Worm (Caenorhabditis elegans) whole organism, L2 larva: Measurements from ENCODE around the gene pan-1.
A peak's percentile ranks its signal among the peaks of the same experiment; 100 is the strongest.

Experiments
- C34F6.9 ChIP-seq: fragments of 150-350 bp; optimal IDR thresholded peaks from 2 replicates; lab custom pipeline; 2014; ENCODE audit warnings: missing biosample characterization, missing genetic modification characterization
- F13H6.1 ChIP-seq: sonication (generic microtip); optimal IDR thresholded peaks from 2 replicates; lab custom pipeline; 2016; ENCODE audit warnings: missing genetic modification characterization, missing compliant biosample characterization
- R02D3.7 ChIP-seq: fragments of 150-350 bp; optimal IDR thresholded peaks from 2 replicates; lab custom pipeline; 2014; ENCODE audit warnings: missing biosample characterization, missing genetic modification characterization
- ZK546.5 ChIP-seq: sonication (generic microtip); optimal IDR thresholded peaks from 2 replicates; lab custom pipeline; 2017; ENCODE audit warnings: missing biosample characterization, missing genetic modification characterization
- alr-1 ChIP-seq: fragments of 150-350 bp; optimal IDR thresholded peaks from 2 replicates; lab custom pipeline; 2014; ENCODE audit warnings: missing biosample characterization, missing genetic modification characterization
- aly-2 ChIP-seq: fragments of 150-350 bp; optimal IDR thresholded peaks from 2 replicates; lab custom pipeline; 2014; ENCODE audit warnings: missing biosample characterization, missing genetic modification characterization
- ama-1 ChIP-seq: fragments of 150-350 bp; optimal IDR thresholded peaks from 2 replicates; lab custom pipeline; 2018; ENCODE audit warnings: inconsistent platforms
- blmp-1 ChIP-seq: sonication (generic microtip); optimal IDR thresholded peaks from 2 replicates; lab custom pipeline; 2017; ENCODE audit warnings: missing genetic modification characterization, mild to moderate bottlenecking, missing compliant biosample characterization, antibody characterized with exemption, moderate library complexity; ENCODE audit not compliant: insufficient read depth
- ceh-16 ChIP-seq: fragments of 150-350 bp; optimal IDR thresholded peaks from 2 replicates; lab custom pipeline; 2014; ENCODE audit warnings: missing biosample characterization, missing genetic modification characterization
- ceh-82 ChIP-seq: fragments of 150-350 bp; optimal IDR thresholded peaks from 2 replicates; lab custom pipeline; 2014; ENCODE audit warnings: missing biosample characterization, missing genetic modification characterization
- crh-2 ChIP-seq: sonication (generic microtip); optimal IDR thresholded peaks from 2 replicates; lab custom pipeline; 2017; ENCODE audit warnings: missing biosample characterization, missing genetic modification characterization
- dmd-4 ChIP-seq: sonication (generic microtip); optimal IDR thresholded peaks from 2 replicates; lab custom pipeline; 2017; ENCODE audit warnings: missing biosample characterization, missing genetic modification characterization
- egl-27 ChIP-seq: sonication (generic microtip); optimal IDR thresholded peaks from 3 replicates; lab custom pipeline; 2017; ENCODE audit warnings: missing biosample characterization, missing genetic modification reagents, missing genetic modification characterization
- elt-1 ChIP-seq: fragments of 150-350 bp; optimal IDR thresholded peaks from 2 replicates; lab custom pipeline; 2014; ENCODE audit warnings: missing biosample characterization, missing genetic modification characterization
- elt-3 ChIP-seq: sonication (generic microtip); optimal IDR thresholded peaks from 2 replicates; lab custom pipeline; 2017; ENCODE audit warnings: missing biosample characterization, missing genetic modification characterization
- fos-1 ChIP-seq: fragments of 150-350 bp; optimal IDR thresholded peaks from 2 replicates; lab custom pipeline; 2014; ENCODE audit warnings: missing biosample characterization, missing genetic modification characterization
- lin-11 ChIP-seq: fragments of 150-350 bp; sonication (generic microtip); optimal IDR thresholded peaks from 2 replicates; lab custom pipeline; 2014; ENCODE audit warnings: missing biosample characterization, missing genetic modification characterization, inconsistent platforms, mixed read lengths
- lin-13 ChIP-seq: fragments of 150-350 bp; optimal IDR thresholded peaks from 2 replicates; lab custom pipeline; 2014; ENCODE audit warnings: missing biosample characterization, missing genetic modification reagents, missing genetic modification characterization
- lin-39 ChIP-seq: fragments of 150-350 bp; optimal IDR thresholded peaks from 2 replicates; lab custom pipeline; 2014; ENCODE audit warnings: missing biosample characterization, missing genetic modification reagents, missing genetic modification characterization
- lsy-2 ChIP-seq, 2 experiments: fragments of 150-350 bp in 1 of 2; sonication (generic microtip) in 1 of 2; optimal IDR thresholded peaks; 2 replicates each; lab custom pipeline; 2014 to 2017; ENCODE audit warnings: missing biosample characterization in 2 of 2, missing genetic modification characterization in 2 of 2
- mbf-1 ChIP-seq: sonication (generic microtip); optimal IDR thresholded peaks from 2 replicates; lab custom pipeline; 2017; ENCODE audit warnings: missing biosample characterization, missing genetic modification characterization
- nhr-10 ChIP-seq: sonication (generic microtip); optimal IDR thresholded peaks from 2 replicates; lab custom pipeline; 2017; ENCODE audit warnings: missing biosample characterization, missing genetic modification characterization
- nhr-11 ChIP-seq: fragments of 150-350 bp; optimal IDR thresholded peaks from 2 replicates; lab custom pipeline; 2014; ENCODE audit warnings: missing biosample characterization, missing genetic modification characterization
- nhr-12 ChIP-seq: fragments of 150-350 bp; optimal IDR thresholded peaks from 2 replicates; lab custom pipeline; 2014; ENCODE audit warnings: missing biosample characterization, missing genetic modification characterization
- nhr-129 ChIP-seq: fragments of 150-350 bp; optimal IDR thresholded peaks from 2 replicates; lab custom pipeline; 2014; ENCODE audit warnings: missing biosample characterization, missing genetic modification characterization
- nhr-23 ChIP-seq: fragments of 150-350 bp; optimal IDR thresholded peaks from 2 replicates; lab custom pipeline; 2014; ENCODE audit warnings: missing biosample characterization, missing genetic modification reagents, missing genetic modification characterization
- nhr-25 ChIP-seq: fragments of 150-350 bp; sonication (generic microtip); optimal IDR thresholded peaks from 3 replicates; lab custom pipeline; 2014; ENCODE audit warnings: missing biosample characterization, missing genetic modification characterization
- nhr-6 ChIP-seq: fragments of 150-350 bp; optimal IDR thresholded peaks from 2 replicates; lab custom pipeline; 2014; ENCODE audit warnings: missing biosample characterization, missing genetic modification characterization
- sem-4 ChIP-seq: fragments of 150-350 bp; optimal IDR thresholded peaks from 2 replicates; lab custom pipeline; 2014; ENCODE audit warnings: missing biosample characterization, missing genetic modification reagents, missing genetic modification characterization
- sma-3 ChIP-seq: sonication (generic microtip); optimal IDR thresholded peaks from 2 replicates; lab custom pipeline; 2016; ENCODE audit warnings: missing genetic modification reagents, missing genetic modification characterization, missing compliant biosample characterization
- sma-9 ChIP-seq, 2 experiments: fragments of 150-350 bp in 1 of 2; sonication (generic microtip) in 1 of 2; optimal IDR thresholded peaks; 2 replicates each; lab custom pipeline; 2014 to 2016; ENCODE audit warnings: missing genetic modification characterization in 2 of 2, mild to moderate bottlenecking in 1 of 2, missing biosample characterization in 1 of 2, missing compliant biosample characterization in 1 of 2, missing genetic modification reagents in 1 of 2, moderate library complexity in 1 of 2
- snpc-4 ChIP-seq: fragments of 150-350 bp; optimal IDR thresholded peaks from 2 replicates; lab custom pipeline; 2014; ENCODE audit warnings: missing biosample characterization, missing genetic modification characterization
- unc-39 ChIP-seq: fragments of 150-350 bp; optimal IDR thresholded peaks from 2 replicates; lab custom pipeline; 2014; ENCODE audit warnings: missing biosample characterization, missing genetic modification characterization
- zag-1 ChIP-seq: fragments of 150-350 bp; optimal IDR thresholded peaks from 2 replicates; lab custom pipeline; 2014; ENCODE audit warnings: missing biosample characterization, missing genetic modification characterization
- ztf-1 ChIP-seq: fragments of 200-800 bp; sonication (Bioruptor generic); conservative IDR thresholded peaks from 2 replicates; pipeline ENCODE4 v1.3.6; 2022; ENCODE audit warnings: missing genetic modification characterization, missing compliant biosample characterization
- ztf-4 ChIP-seq: fragments of 150-350 bp; optimal IDR thresholded peaks from 2 replicates; lab custom pipeline; 2014; ENCODE audit warnings: missing biosample characterization, missing genetic modification characterization

The pan-1 gene

DNA sequence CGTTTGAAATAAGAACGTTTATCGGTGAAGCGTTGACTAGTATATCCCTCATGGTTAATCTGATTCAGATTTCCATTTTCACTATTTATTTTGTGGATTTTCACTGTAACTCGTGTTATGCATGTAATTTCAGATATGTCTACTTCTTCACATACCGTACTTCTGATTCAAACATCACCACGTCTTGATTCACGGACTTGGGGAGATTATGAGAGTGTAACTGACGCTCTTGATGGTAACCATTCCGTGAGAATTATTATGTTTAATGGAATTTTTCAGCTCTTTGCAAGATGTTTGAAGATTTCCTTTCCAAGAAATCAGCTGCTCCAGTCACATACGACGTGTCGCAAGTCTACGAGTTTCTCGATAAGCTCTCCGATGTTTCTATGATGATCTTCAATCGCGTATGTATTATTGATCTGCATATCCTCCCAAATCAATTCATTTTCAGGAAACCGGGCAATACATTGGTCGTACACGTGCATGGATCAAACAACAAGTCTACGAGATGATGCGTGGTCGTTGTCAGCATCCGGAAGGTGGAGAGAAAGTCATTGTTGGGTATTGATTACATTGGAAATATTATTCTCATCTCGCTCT is 30.7 kb downstream of the pan-1 start, which contains the start of gene erh-2:
TSS of gene erh-2 (plus strand) at position 134 of the 600 bp plus-strand sequence.
- no peak for TF ChIP-seq sma-3 (GFP tag; lab: Kevin White, UChicago)
- TF ChIP-seq R02D3.7 (tag; lab: Kevin White, UChicago) = no peak
- no peak for TF ChIP-seq elt-1 (tag; lab: Kevin White, UChicago)
- TF ChIP-seq nhr-12 (tag; lab: Kevin White, UChicago) = no peak
- no peak for TF ChIP-seq C34F6.9 (tag; lab: Kevin White, UChicago)
- no peak for TF ChIP-seq F13H6.1 (tag; lab: Kevin White, UChicago)
- TF ChIP-seq mbf-1 (tag; lab: Kevin White, UChicago) = no peak
- TF ChIP-seq lin-11 = no peak
- TF ChIP-seq nhr-23 = no peak
- TF ChIP-seq ZK546.5 (tag; lab: Kevin White, UChicago) = no peak
- no peak for TF ChIP-seq lin-13 (GFP tag; lab: Kevin White, UChicago)
- no peak for TF ChIP-seq nhr-11 (tag; lab: Kevin White, UChicago)
- TF ChIP-seq, all 48 proteins: peak for 0

DNA sequence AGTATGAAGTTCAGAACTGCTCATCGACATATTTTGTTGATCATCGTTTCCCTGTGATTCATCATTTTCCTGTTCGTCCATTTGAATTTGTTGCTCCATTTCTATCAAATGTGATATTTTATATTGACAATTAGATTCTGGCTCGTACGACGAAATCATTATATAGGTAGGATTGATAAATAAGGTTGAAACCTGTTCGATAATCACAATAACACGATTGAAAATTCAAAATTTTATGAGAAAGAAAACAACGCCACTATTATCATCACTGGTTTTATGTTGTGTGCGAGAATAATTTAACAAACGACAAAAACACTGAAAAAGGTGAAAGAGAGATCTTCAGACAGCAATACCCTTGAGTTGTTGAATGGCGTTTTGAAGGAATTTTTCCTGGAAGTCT is 31.8 kb downstream of the pan-1 start, which contains the start of gene apc-11:
TSS of gene apc-11 (minus strand) at position 101 of the 400 bp plus-strand sequence.
- no peak for TF ChIP-seq sma-3 (GFP tag; lab: Kevin White, UChicago)
- no peak for TF ChIP-seq R02D3.7 (tag; lab: Kevin White, UChicago)
- TF ChIP-seq nhr-25 (tag; lab: Kevin White, UChicago) = no peak
- no peak for TF ChIP-seq unc-39 (tag; lab: Kevin White, UChicago)
- no peak for TF ChIP-seq lsy-2 (tag; optimal IDR thresholded peaks at IDR 0.05; lab: Kevin White, UChicago)
- no peak for TF ChIP-seq ztf-4

DNA sequence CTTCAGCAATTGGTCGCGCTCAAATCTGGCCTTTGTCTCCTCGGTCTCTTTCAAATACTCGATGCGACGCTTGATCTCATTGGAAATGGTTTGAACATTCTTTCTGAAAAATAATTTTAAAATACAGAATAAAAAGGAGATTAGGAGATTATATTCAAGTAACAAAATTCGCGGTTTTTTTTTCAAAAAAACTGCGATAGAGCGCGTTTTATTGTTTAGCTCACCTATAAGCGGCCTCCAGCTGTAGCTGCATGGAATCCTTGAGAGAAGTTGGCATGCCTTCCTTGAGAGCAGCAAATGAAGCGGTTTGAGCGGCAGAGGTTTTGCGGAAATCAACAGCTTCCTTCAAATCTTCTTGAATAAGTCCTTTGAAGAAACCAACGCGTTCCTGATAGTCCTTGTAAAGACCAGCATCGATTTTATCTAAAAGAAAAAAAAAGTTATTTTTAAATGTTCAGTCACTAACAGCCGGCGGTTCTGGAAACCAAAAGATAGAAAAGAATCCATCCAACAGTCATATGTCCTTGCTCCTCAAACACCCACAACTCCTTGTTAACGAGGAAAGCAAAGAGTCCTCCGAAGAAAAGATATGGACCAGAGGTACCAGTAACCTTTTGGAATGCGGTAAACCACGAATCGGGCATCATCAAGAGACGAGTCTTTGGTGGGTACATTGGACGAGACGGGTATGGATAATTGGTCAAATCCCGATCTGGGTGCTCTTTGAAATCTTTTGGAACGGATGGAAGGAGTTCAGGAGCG is 32.4 kb downstream of the pan-1 start:
- TF ChIP-seq ZK546.5 (tag; lab: Kevin White, UChicago) = no peak
- TF ChIP-seq dmd-4 (tag; lab: Kevin White, UChicago) = no peak
- TF ChIP-seq alr-1 = no peak

DNA sequence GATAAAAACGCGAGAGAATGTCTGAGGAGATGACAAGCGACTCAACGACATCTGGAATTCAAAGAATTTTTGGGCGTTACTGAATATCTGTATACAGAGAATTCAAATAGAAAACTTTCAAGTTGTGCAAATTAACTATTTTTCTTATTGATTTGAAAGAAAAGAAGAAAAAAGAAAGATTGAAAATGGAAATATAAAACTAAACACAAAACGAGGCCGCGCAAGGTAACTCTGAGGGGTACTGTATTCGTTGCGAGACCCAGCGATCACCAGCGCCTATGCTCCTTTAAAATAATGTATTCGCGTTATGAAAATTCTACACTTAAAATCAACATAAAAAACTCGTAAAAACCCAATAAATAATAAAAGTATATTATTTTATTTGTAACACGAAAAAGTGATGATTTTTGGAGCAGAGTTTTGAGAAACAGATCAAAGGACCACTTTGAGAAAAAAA is 33.3 kb downstream of the pan-1 start, which contains the start of gene asb-1:
TSS of gene asb-1 (minus strand) at position 51 of the 457 bp plus-strand sequence.
- TF ChIP-seq ztf-4 (no peak), ztf-1 (GFP tag; lab: Robert Waterston, UW) (no peak), elt-1 (tag; lab: Kevin White, UChicago) (no peak), nhr-10 (tag; lab: Kevin White, UChicago) (no peak), ZK546.5 (tag; lab: Kevin White, UChicago) (no peak), dmd-4 (tag; lab: Kevin White, UChicago) (no peak), snpc-4 (tag; lab: Kevin White, UChicago) (no peak), lin-13 (GFP tag; lab: Kevin White, UChicago) (no peak), zag-1 (tag; lab: Kevin White, UChicago) (no peak), alr-1 (no peak), elt-3 (no peak), ceh-16 (tag; lab: Kevin White, UChicago) (no peak), sma-3 (GFP tag; lab: Kevin White, UChicago) (no peak), lsy-2 (tag; optimal IDR thresholded peaks at IDR 0.05; lab: Kevin White, UChicago) (no peak), sma-9 (GFP tag; optimal IDR thresholded peaks at IDR 0.05; lab: Kevin White, UChicago) (no peak), sma-9 (tag; optimal IDR thresholded peaks at IDR 0.05; lab: Kevin White, UChicago) (no peak), sem-4 (tag; lab: Kevin White, UChicago) (no peak), blmp-1 (no peak), nhr-6 (tag; lab: Kevin White, UChicago) (no peak), mbf-1 (tag; lab: Kevin White, UChicago) (no peak), aly-2 (tag; lab: Kevin White, UChicago) (no peak)

DNA sequence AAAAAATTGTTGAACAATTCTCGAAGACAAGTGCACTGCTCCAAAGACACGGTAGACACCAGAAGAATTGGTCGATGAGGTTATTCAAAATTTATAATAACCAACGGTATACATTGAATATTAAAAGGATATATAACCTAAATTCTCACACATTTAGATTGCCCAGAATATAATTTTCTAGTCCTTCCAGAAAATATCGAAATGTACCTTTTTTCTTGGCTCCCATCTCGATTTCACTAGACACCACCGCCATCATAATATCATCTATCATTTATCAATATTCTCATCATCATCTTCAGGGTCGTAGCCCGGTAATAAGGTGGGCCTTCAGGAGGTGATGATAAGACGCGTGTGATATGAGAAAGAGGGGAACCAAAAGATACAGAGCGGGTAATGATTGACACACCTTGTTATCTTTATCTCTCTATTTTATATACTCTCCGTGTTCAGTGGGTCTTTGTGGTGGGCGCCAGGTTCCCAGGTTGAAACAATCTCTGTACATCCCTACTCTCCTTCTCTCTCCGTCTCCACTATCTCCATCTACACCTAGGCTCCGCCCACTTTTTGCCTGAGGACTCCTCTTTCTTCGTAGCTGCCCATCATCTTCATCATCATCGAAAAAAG is 37.7 kb downstream of the pan-1 start, which contains the start of gene mab-21:
TSS of gene mab-21 (plus strand) at position 615 of the 624 bp plus-strand sequence.
- TF ChIP-seq nhr-11 (tag; lab: Kevin White, UChicago) (no peak), ceh-82 (tag; lab: Kevin White, UChicago) (no peak), mbf-1 (tag; lab: Kevin White, UChicago) (no peak), zag-1 (tag; lab: Kevin White, UChicago) (no peak), nhr-129 (peak; percentile 26), nhr-12 (tag; lab: Kevin White, UChicago) (no peak), sem-4 (tag; lab: Kevin White, UChicago) (peak; percentile 34), egl-27 (tag; lab: Kevin White, UChicago) (no peak), C34F6.9 (tag; lab: Kevin White, UChicago) (no peak), ama-1 (lab: Kevin White, UChicago) (no peak), fos-1 (tag; lab: Kevin White, UChicago) (peak; percentile 12), lin-39 (tag; lab: Kevin White, UChicago) (no peak), lsy-2 (tag; optimal IDR thresholded peaks at IDR 0.05; lab: Kevin White, UChicago) (peak in 1 of 2 experiments; percentile 26), blmp-1 (no peak), F13H6.1 (tag; lab: Kevin White, UChicago) (peak; percentile 61), crh-2 (tag; lab: Kevin White, UChicago) (no peak), sma-9 (GFP tag; optimal IDR thresholded peaks at IDR 0.05; lab: Kevin White, UChicago) (peak; percentile 35), sma-9 (tag; optimal IDR thresholded peaks at IDR 0.05; lab: Kevin White, UChicago) (no peak)
